Fruit fly (Drosophila melanogaster) whole organism, adult: ENCODE measurements around the gene Blm.

ENCODE experiments used
- CG11617 ChIP-seq: fragments of 200-800 bp; sonication (Bioruptor generic); optimal IDR thresholded peaks from 2 replicates; lab custom pipeline; 2017; ENCODE audit warnings: mild to moderate bottlenecking, missing biosample characterization, missing genetic modification reagents, missing genetic modification characterization
- CG12768 ChIP-seq: fragments of 200-800 bp; sonication (Bioruptor generic); optimal IDR thresholded peaks from 2 replicates; lab custom pipeline; 2017; ENCODE audit warnings: missing biosample characterization, missing genetic modification characterization, mild to moderate bottlenecking, moderate library complexity, missing genetic modification reagents
- CG14711 ChIP-seq: fragments of 200-800 bp; sonication (Bioruptor generic); optimal IDR thresholded peaks from 2 replicates; lab custom pipeline; 2018; ENCODE audit warnings: missing biosample characterization, mild to moderate bottlenecking, missing genetic modification characterization, moderate library complexity
- CG1620 ChIP-seq: fragments of 200-800 bp; sonication (Bioruptor generic); optimal IDR thresholded peaks from 2 replicates; lab custom pipeline; 2016; ENCODE audit warnings: missing biosample characterization, missing genetic modification characterization
- CG33017 ChIP-seq: fragments of 200-800 bp; sonication (Bioruptor generic); optimal IDR thresholded peaks from 2 replicates; lab custom pipeline; 2018; ENCODE audit warnings: missing biosample characterization, mild to moderate bottlenecking, missing genetic modification characterization, moderate library complexity
- CG5204 ChIP-seq: fragments of 200-800 bp; sonication (Bioruptor generic); optimal IDR thresholded peaks from 2 replicates; lab custom pipeline; 2016; ENCODE audit warnings: missing biosample characterization, missing genetic modification characterization
- CG7045 ChIP-seq: fragments of 200-800 bp; sonication (Bioruptor generic); optimal IDR thresholded peaks from 2 replicates; lab custom pipeline; 2017; ENCODE audit warnings: missing biosample characterization, mild to moderate bottlenecking, missing genetic modification characterization
- CG7101 ChIP-seq: fragments of 200-800 bp; sonication (Bioruptor generic); optimal IDR thresholded peaks from 2 replicates; lab custom pipeline; 2018; ENCODE audit warnings: missing biosample characterization, mild to moderate bottlenecking, missing genetic modification characterization, moderate library complexity
- Clk ChIP-seq: fragments of 200-800 bp; sonication (Bioruptor generic); optimal IDR thresholded peaks from 2 replicates; lab custom pipeline; 2017; ENCODE audit warnings: missing biosample characterization, missing genetic modification characterization
- Crg-1 ChIP-seq: fragments of 200-800 bp; sonication (Bioruptor generic); optimal IDR thresholded peaks from 2 replicates; lab custom pipeline; 2016; ENCODE audit warnings: missing biosample characterization, missing genetic modification characterization
- Hr96 ChIP-seq: fragments of 200-800 bp; sonication (Bioruptor generic); optimal IDR thresholded peaks from 2 replicates; lab custom pipeline; 2016; ENCODE audit warnings: missing biosample characterization, missing genetic modification characterization
- Mnt ChIP-seq: fragments of 200-800 bp; sonication (Bioruptor generic); optimal IDR thresholded peaks from 2 replicates; lab custom pipeline; 2016; ENCODE audit warnings: missing biosample characterization, mild to moderate bottlenecking, missing genetic modification characterization
- bab1 ChIP-seq: fragments of 200-800 bp; sonication (Bioruptor generic); optimal IDR thresholded peaks from 3 replicates; lab custom pipeline; 2019; ENCODE audit warnings: missing biosample characterization, mild to moderate bottlenecking, missing genetic modification characterization, moderate library complexity
- cic ChIP-seq: fragments of 200-800 bp; sonication (Bioruptor generic); optimal IDR thresholded peaks from 2 replicates; lab custom pipeline; 2017; ENCODE audit warnings: missing biosample characterization, mild to moderate bottlenecking, missing genetic modification characterization, moderate library complexity
- cnc ChIP-seq, 2 experiments: fragments of >200 bp; optimal IDR thresholded peaks; 2 replicates each; lab custom pipeline; 2017
- kay ChIP-seq: fragments of 200-800 bp; sonication (Bioruptor generic); peaks from one replicate; lab custom pipeline; 2016; ENCODE audit warnings: missing biosample characterization, missing genetic modification characterization, borderline replicate concordance
- ovo ChIP-seq: fragments of 200-800 bp; sonication (Bioruptor generic); optimal IDR thresholded peaks from 2 replicates; lab custom pipeline; 2016; ENCODE audit warnings: missing biosample characterization, missing genetic modification characterization
- pad ChIP-seq: fragments of 200-800 bp; sonication (Bioruptor generic); optimal IDR thresholded peaks from 3 replicates; lab custom pipeline; 2017; ENCODE audit warnings: missing biosample characterization, missing genetic modification characterization, mild to moderate bottlenecking, moderate library complexity, missing genetic modification reagents
- tj ChIP-seq: fragments of 200-800 bp; sonication (Bioruptor generic); optimal IDR thresholded peaks from 3 replicates; lab custom pipeline; 2017; ENCODE audit warnings: missing biosample characterization, mild to moderate bottlenecking, missing genetic modification characterization, moderate library complexity
- toe ChIP-seq: fragments of 200-800 bp; sonication (Bioruptor generic); optimal IDR thresholded peaks from 2 replicates; lab custom pipeline; 2016; ENCODE audit warnings: missing biosample characterization, missing genetic modification characterization

Gene Blm

DNA sequence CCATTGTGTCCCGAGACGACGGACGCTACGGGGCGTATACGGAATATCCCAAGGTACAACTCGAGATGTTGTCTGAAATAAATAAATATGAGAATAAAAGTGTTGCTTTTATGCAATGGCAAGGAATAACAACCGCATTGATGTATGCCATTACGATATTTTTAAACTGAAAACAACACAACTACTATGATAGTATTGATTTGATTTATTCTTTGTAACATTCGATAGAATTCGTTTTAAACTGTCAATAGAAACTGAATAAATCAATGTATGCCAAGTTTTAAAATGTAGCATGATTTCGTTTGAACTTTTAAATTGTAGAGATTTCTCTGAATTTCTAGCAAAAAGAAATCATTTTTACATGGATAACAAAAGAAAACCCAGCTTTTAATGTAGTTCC, 45.4 kb downstream of the Blm start, which contains the start of gene CG14717:
Gene CG14717, plus strand, starts transcription at position 301 of the 400 bp plus-strand sequence.
- no peak for TF ChIP-seq toe (GFP tag; lab: Kevin White, UChicago)
- TF ChIP-seq CG12768 (GFP tag; lab: Kevin White, UChicago) = no peak
- no peak for TF ChIP-seq CG11617 (GFP tag; lab: Kevin White, UChicago)
- no peak for TF ChIP-seq CG1620
- no peak for TF ChIP-seq ovo (GFP tag; lab: Kevin White, UChicago)
- no peak for TF ChIP-seq Crg-1 (GFP tag; lab: Kevin White, UChicago)
- TF ChIP-seq Hr96 = no peak
- TF ChIP-seq CG7101 = no peak
- TF ChIP-seq CG7045 (GFP tag; lab: Kevin White, UChicago) = no peak
- no peak for TF ChIP-seq Mnt
- TF ChIP-seq Clk (GFP tag; lab: Kevin White, UChicago) = no peak
- TF ChIP-seq CG33017 (tag; lab: Kevin White, UChicago) = no peak
- no peak for TF ChIP-seq cnc (optimal IDR thresholded peaks at IDR 0.05; lab: Kevin White, UChicago)
- TF ChIP-seq kay = no peak

DNA sequence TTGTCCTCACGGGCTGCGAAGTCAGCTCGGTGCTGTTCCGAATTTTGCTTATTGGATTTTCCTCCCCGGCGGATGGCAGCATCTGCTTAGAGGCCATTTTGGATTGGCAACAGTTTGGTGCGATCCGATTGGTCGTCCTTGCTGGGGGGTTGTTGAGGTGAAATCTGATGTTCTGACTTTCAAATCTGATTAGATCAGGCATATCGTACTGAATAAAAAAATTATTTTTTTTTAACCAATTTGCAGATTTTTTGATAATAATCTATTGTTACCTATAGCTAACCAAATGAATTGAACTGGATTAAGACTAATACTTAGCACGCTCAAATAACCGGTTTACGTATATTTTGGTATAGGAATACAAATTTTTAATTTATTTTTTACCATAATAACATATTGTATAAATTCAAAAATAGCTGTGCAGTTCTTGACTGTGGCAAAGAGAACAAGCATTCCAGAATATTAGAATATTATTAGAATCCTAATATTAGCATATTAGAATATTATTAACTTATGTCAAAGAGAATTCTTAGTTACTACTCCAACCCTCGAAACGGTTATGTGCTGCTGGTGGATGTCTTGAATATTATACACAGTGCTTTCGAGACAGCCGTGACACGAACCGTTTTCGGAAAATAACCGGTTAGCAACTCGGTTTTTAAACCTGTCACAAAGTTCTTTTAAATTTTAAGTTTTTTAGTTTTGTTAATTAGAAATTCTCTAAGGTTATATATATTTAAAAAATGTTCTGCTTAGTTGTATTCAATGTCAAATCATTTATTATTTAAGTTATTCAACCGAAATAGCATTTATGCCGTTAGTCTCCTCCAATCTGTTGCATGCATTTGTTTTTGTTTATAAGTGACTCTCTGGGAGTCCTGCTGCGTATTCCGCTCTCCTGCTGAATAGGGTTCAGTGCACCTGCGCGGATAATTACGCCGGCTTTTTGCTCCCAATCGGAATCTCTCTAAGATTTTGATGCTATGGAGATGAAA, 47.0 kb downstream of the Blm start, which contains the start of gene Fer3:
Gene Fer3, minus strand, starts transcription at position 1 of the 995 bp plus-strand sequence.
- no peak for TF ChIP-seq bab1
- no peak for TF ChIP-seq CG33017 (tag; lab: Kevin White, UChicago)
- no peak for TF ChIP-seq kay
- TF ChIP-seq ovo (GFP tag; lab: Kevin White, UChicago) = no peak
- no peak for TF ChIP-seq CG1620
- TF ChIP-seq CG5204 (GFP tag; lab: Kevin White, UChicago) = no peak
- TF ChIP-seq CG7101 = no peak
- TF ChIP-seq CG11617 (GFP tag; lab: Kevin White, UChicago) = no peak
- no peak for TF ChIP-seq CG14711
- no peak for TF ChIP-seq Crg-1 (GFP tag; lab: Kevin White, UChicago)
- no peak for TF ChIP-seq toe (GFP tag; lab: Kevin White, UChicago)
- no peak for TF ChIP-seq Clk (GFP tag; lab: Kevin White, UChicago)
- no peak for TF ChIP-seq Mnt
- no peak for TF ChIP-seq Hr96

DNA sequence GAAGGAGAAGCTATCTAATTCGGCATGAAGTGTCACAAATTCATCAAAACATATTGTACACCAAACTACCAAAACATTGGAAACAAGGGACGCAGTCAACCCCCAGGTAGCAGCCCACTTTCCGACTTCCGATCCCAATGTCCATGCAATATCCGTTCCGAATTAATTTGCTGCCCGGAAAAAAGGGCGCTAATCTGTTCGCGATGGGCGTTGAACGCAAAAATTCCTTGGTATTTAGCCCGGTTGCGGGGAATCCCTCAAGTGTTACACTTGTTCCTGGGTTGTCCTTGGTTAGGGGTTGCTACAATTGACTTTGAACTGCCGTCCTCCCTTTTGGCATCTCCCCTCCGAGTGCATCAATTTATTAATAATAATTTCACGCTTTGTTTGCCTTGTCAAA, 49.1 kb downstream of the Blm start:
- TF ChIP-seq CG12768 (GFP tag; lab: Kevin White, UChicago) = no peak
- TF ChIP-seq CG14711 = no peak
- TF ChIP-seq cnc (optimal IDR thresholded peaks at IDR 0.05; lab: Kevin White, UChicago) = no peak
- TF ChIP-seq Crg-1 (GFP tag; lab: Kevin White, UChicago) = no peak
- TF ChIP-seq Mnt = no peak
- no peak for TF ChIP-seq CG33017 (tag; lab: Kevin White, UChicago)
- TF ChIP-seq toe (GFP tag; lab: Kevin White, UChicago) = no peak
- TF ChIP-seq cic (GFP tag; lab: Kevin White, UChicago) = no peak
- no peak for TF ChIP-seq bab1
- no peak for TF ChIP-seq CG1620
- TF ChIP-seq Clk (GFP tag; lab: Kevin White, UChicago) = no peak
- TF ChIP-seq tj (GFP tag; lab: Kevin White, UChicago) = no peak
- no peak for TF ChIP-seq CG7101
- TF ChIP-seq Hr96 = no peak
- TF ChIP-seq CG7045 (GFP tag; lab: Kevin White, UChicago) = no peak
- no peak for TF ChIP-seq CG11617 (GFP tag; lab: Kevin White, UChicago)
- no peak for TF ChIP-seq kay
- TF ChIP-seq pad = no peak
- TF ChIP-seq CG5204 (GFP tag; lab: Kevin White, UChicago) = no peak

DNA sequence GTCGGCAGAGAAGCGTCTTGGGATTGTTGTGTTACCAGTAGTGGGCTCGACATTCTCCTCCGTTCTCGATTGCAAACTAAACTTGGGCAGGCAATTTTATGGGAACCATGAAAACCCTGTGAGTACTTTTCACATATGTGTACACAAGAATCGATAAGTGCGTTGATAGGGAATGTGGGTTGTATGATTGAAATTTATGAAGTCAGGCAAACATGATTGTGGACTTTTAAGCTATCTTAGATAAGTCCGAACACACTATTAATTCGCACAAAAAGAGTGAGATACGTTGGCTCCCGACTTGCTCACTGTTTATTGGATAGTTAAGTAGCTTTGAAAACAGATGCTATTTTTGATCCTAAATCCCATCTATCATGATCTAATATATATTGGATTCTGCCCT, 49.8 kb downstream of the Blm start, which contains the start of gene CG18765:
Gene CG18765, minus strand, starts transcription at position 53 of the 400 bp plus-strand sequence.
- no peak for TF ChIP-seq CG5204 (GFP tag; lab: Kevin White, UChicago)
- no peak for TF ChIP-seq CG11617 (GFP tag; lab: Kevin White, UChicago)
- TF ChIP-seq toe (GFP tag; lab: Kevin White, UChicago) = no peak
- TF ChIP-seq bab1 = no peak
- no peak for TF ChIP-seq CG14711

DNA sequence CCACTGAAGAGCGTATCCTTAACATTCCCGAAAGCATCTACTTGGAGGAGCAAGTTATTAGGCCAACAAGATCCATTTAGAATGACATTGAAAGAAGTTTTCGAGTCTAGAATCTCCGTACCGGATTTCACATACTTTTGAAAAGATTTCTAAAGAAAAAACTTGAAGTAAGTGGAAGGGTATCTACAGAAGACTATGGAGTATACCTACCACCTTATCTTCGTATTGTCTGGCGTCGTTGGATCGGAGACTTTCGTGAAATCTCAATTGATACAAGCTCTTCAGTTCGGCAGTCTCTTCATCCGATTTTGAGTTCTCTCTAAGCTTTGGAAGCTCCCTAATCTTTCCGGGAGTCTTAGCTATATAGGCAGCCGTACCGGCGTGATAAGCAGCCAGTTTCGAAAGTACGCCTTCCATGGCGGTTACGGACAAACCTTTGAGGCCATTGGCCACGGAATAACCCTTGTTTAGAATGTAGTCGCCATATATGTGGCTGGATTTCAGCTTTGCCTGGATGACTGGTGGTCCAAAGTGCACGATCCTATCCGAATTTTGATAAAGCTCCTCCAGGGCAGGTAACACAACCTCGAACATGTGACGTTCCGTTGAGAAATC, 50.6 kb downstream of the Blm start:
- no peak for TF ChIP-seq Crg-1 (GFP tag; lab: Kevin White, UChicago)
- TF ChIP-seq Mnt = no peak
- no peak for TF ChIP-seq toe (GFP tag; lab: Kevin White, UChicago)
- no peak for TF ChIP-seq bab1
- TF ChIP-seq tj (GFP tag; lab: Kevin White, UChicago) = no peak
- TF ChIP-seq CG12768 (GFP tag; lab: Kevin White, UChicago) = no peak
- no peak for TF ChIP-seq Hr96
- no peak for TF ChIP-seq cnc (optimal IDR thresholded peaks at IDR 0.05; lab: Kevin White, UChicago)
- no peak for TF ChIP-seq Clk (GFP tag; lab: Kevin White, UChicago)
- TF ChIP-seq CG7101 = no peak
- no peak for TF ChIP-seq CG7045 (GFP tag; lab: Kevin White, UChicago)
- no peak for TF ChIP-seq pad
- TF ChIP-seq CG33017 (tag; lab: Kevin White, UChicago) = no peak

DNA sequence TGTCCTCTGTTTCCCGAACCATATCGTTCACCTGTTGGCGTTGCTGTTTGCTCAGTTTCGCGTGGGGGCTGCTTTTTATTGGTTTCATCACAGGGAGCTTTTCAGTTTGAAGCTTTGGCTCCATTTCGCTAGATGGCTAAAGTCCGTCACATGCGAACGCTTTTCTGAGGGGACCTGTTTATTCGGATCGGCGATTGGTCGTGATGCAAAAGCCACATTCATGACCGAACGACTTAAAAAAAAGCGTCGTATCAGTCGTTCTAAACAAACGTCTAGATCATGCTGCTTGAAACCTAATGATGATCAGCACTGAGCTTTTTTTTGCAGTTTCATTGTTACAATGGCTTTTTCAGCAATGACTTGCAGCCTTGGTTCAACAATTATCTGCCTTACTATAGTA, 51.7 kb downstream of the Blm start, which contains the start of gene CG6908:
Gene CG6908, minus strand, starts transcription at position 152 of the 400 bp plus-strand sequence.
- TF ChIP-seq CG1620 = no peak
- TF ChIP-seq Clk (GFP tag; lab: Kevin White, UChicago) = no peak
- TF ChIP-seq CG12768 (GFP tag; lab: Kevin White, UChicago) = peak; percentile 52
- no peak for TF ChIP-seq bab1
- no peak for TF ChIP-seq tj (GFP tag; lab: Kevin White, UChicago)
- TF ChIP-seq ovo (GFP tag; lab: Kevin White, UChicago) = no peak
- peak; percentile 86 for TF ChIP-seq cic (GFP tag; lab: Kevin White, UChicago)
- no peak for TF ChIP-seq toe (GFP tag; lab: Kevin White, UChicago)
- TF ChIP-seq CG5204 (GFP tag; lab: Kevin White, UChicago) = no peak
- no peak for TF ChIP-seq CG11617 (GFP tag; lab: Kevin White, UChicago)
- TF ChIP-seq pad = peak; percentile 96
- peak; percentile 33 for TF ChIP-seq kay
- no peak for TF ChIP-seq Hr96
- TF ChIP-seq CG14711 = no peak
- no peak for TF ChIP-seq Crg-1 (GFP tag; lab: Kevin White, UChicago)
- TF ChIP-seq CG7101 = no peak
- peak; percentile 65 for TF ChIP-seq Mnt
- TF ChIP-seq CG7045 (GFP tag; lab: Kevin White, UChicago) = no peak
- peak; percentile 42 for TF ChIP-seq CG33017 (tag; lab: Kevin White, UChicago)
- peak; percentile 88 to 99 for TF ChIP-seq cnc (optimal IDR thresholded peaks at IDR 0.05; lab: Kevin White, UChicago)
